Worm (Caenorhabditis elegans) whole organism, mixed stage, embryonic: ENCODE measurements around the gene C18A11.1.

Experiments used
- M03D4.4 ChIP-seq: sonication (generic microtip); optimal IDR thresholded peaks from 2 replicates; lab custom pipeline; 2017; ENCODE audit warnings: mild to moderate bottlenecking, missing genetic modification characterization, missing compliant biosample characterization
- ceh-83 ChIP-seq: fragments of 200-800 bp; sonication (Bioruptor generic); optimal IDR thresholded peaks from 2 replicates; lab custom pipeline; 2018; ENCODE audit warnings: mild to moderate bottlenecking, missing genetic modification characterization, missing compliant biosample characterization
- ces-1 ChIP-seq: fragments of 150-350 bp; optimal IDR thresholded peaks from 2 replicates; lab custom pipeline; 2014; ENCODE audit warnings: missing biosample characterization, missing genetic modification reagents, missing genetic modification characterization
- elt-1 ChIP-seq: sonication (generic microtip); optimal IDR thresholded peaks from 2 replicates; lab custom pipeline; 2017; ENCODE audit warnings: missing genetic modification characterization, mild to moderate bottlenecking, missing compliant biosample characterization, antibody characterized with exemption, moderate library complexity, borderline replicate concordance; ENCODE audit not compliant: insufficient read depth
- elt-3 ChIP-seq: fragments of 150-350 bp; optimal IDR thresholded peaks from 2 replicates; lab custom pipeline; 2014; ENCODE audit warnings: missing biosample characterization, missing genetic modification characterization
- lin-13 ChIP-seq: fragments of 150-350 bp; optimal IDR thresholded peaks from 2 replicates; lab custom pipeline; 2014; ENCODE audit warnings: missing biosample characterization, missing genetic modification characterization
- lsy-2 ChIP-seq: fragments of 150-350 bp; optimal IDR thresholded peaks from 2 replicates; lab custom pipeline; 2014; ENCODE audit warnings: missing biosample characterization, missing genetic modification characterization
- mep-1 ChIP-seq: fragments of 150-350 bp; optimal IDR thresholded peaks from 2 replicates; lab custom pipeline; 2017; ENCODE audit warnings: missing biosample characterization, missing genetic modification reagents, missing genetic modification characterization, inconsistent platforms
- nhr-237 ChIP-seq: fragments of 150-350 bp; optimal IDR thresholded peaks from 2 replicates; lab custom pipeline; 2014; ENCODE audit warnings: missing biosample characterization, missing genetic modification characterization
- nhr-28 ChIP-seq: fragments of 150-350 bp; optimal IDR thresholded peaks from 2 replicates; lab custom pipeline; 2014; ENCODE audit warnings: missing biosample characterization, missing genetic modification characterization
- sptf-1 ChIP-seq: sonication (generic microtip); optimal IDR thresholded peaks from 2 replicates; lab custom pipeline; 2017; ENCODE audit warnings: mild to moderate bottlenecking, missing genetic modification characterization, moderate library complexity, missing compliant biosample characterization
- tbx-8 ChIP-seq: fragments of 200-800 bp; sonication (Bioruptor generic); optimal IDR thresholded peaks from 2 replicates; lab custom pipeline; 2018; ENCODE audit warnings: mild to moderate bottlenecking, missing genetic modification characterization, moderate library complexity, missing compliant biosample characterization
- unc-39 ChIP-seq: fragments of 150-350 bp; optimal IDR thresholded peaks from 2 replicates; lab custom pipeline; 2014; ENCODE audit warnings: missing biosample characterization, missing genetic modification characterization
- ztf-11 ChIP-seq: fragments of 150-350 bp; optimal IDR thresholded peaks from 2 replicates; lab custom pipeline; 2014; ENCODE audit warnings: missing biosample characterization, missing genetic modification characterization

ce11 chrX:8022728-8023127 lies 46.4 kb upstream of the C18A11.1 start:
- TF ChIP-seq tbx-8 (GFP tag; lab: Kevin White, UChicago), result no peak
- TF ChIP-seq sptf-1 (tag; lab: Kevin White, UChicago), result no peak
- TF ChIP-seq M03D4.4 (tag; lab: Kevin White, UChicago), result no peak
- TF ChIP-seq mep-1 (tag; lab: Kevin White, UChicago), result no peak
- no peak for TF ChIP-seq ceh-83
- no peak for TF ChIP-seq ztf-11 (tag; lab: Kevin White, UChicago)
- no peak for TF ChIP-seq nhr-28 (tag; lab: Kevin White, UChicago)
- TF ChIP-seq elt-1 (tag; lab: Kevin White, UChicago), result no peak
- no peak for TF ChIP-seq ces-1
- no peak for TF ChIP-seq elt-3 (tag; lab: Kevin White, UChicago)
- no peak for TF ChIP-seq unc-39 (tag; lab: Kevin White, UChicago)
- TF ChIP-seq lsy-2 (tag; lab: Kevin White, UChicago), result no peak
- no peak for TF ChIP-seq lin-13
- TF ChIP-seq nhr-237 (tag; lab: Kevin White, UChicago), result no peak
